Fruit fly (Drosophila melanogaster): ENCODE measurements around the gene Idgf2.

The Idgf2 gene

dm6 chr2L:16437945-16438344 lies 9.2 kb upstream of the Idgf2 start (continued):
- no peak for TF ChIP-seq CG31365 (tag; optimal IDR thresholded peaks at IDR 0.05)
- peak; percentile 53 for TF ChIP-seq gem (tag; optimal IDR thresholded peaks at IDR 0.05)
- peak; percentile 39 for TF ChIP-seq dmrt11E (tag; optimal IDR thresholded peaks at IDR 0.05)
- TF ChIP-seq CG11398 (GFP tag; optimal IDR thresholded peaks at IDR 0.05): no peak
- 0 out of 2 replicates have a peak, but pooled peaks have one; percentile 18 for TF ChIP-seq CG31441 (GFP tag; IDR thresholded peaks at IDR 0.05)
- TF ChIP-seq phol (tag; optimal IDR thresholded peaks at IDR 0.05): peak; percentile 14
- TF ChIP-seq Sox102F (GFP tag; optimal IDR thresholded peaks at IDR 0.05): peak; percentile 18

dm6 chr2L:16442620-16443019 lies 4.5 kb upstream of the Idgf2 start:
- TF ChIP-seq CG8281 (tag; optimal IDR thresholded peaks at IDR 0.05) (peak; percentile 90), lab (GFP tag; optimal IDR thresholded peaks at IDR 0.05) (no peak)

- no peak for TF ChIP-seq Awh (GFP tag; IDR thresholded peaks at IDR 0.05)
- TF ChIP-seq gt (GFP tag; IDR thresholded peaks at IDR 0.05): no peak
- TF ChIP-seq Camta (GFP tag; optimal IDR thresholded peaks at IDR 0.05): no peak
- no peak for TF ChIP-seq az2 (GFP tag; optimal IDR thresholded peaks at IDR 0.05)
- no peak for TF ChIP-seq wor (GFP tag; IDR thresholded peaks at IDR 0.05)
- peak; percentile 46 for TF ChIP-seq sug (tag; optimal IDR thresholded peaks at IDR 0.05)
- TF ChIP-seq CG34376 (GFP tag; optimal IDR thresholded peaks at IDR 0.05): peak; percentile 83
- TF ChIP-seq unc-4 (GFP tag; IDR thresholded peaks at IDR 0.05; ENCODE audit: partially characterized antibody): no peak
- TF ChIP-seq CG5245 (GFP tag; optimal IDR thresholded peaks at IDR 0.05): no peak
- TF ChIP-seq CG10979 (tag; optimal IDR thresholded peaks at IDR 0.05): no peak
- TF ChIP-seq bowl (GFP tag; IDR thresholded peaks at IDR 0.05): no peak
- no peak for TF ChIP-seq unpg (GFP tag; optimal IDR thresholded peaks at IDR 0.05)
- peak; percentile 5 for TF ChIP-seq CG13894 (tag; optimal IDR thresholded peaks at IDR 0.05)
- no peak for TF ChIP-seq her (GFP tag; optimal IDR thresholded peaks at IDR 0.05)
- TF ChIP-seq Med (GFP tag): no peak
These were observed 2.1 kb upstream of the Idgf2 start, which contains the start of gene Idgf1 for dm6 chr2L:16445034-16445433. Gene Idgf1, plus strand, starts transcription at chr2L:16445278.

- TF ChIP-seq CG12071 (GFP tag; optimal IDR thresholded peaks at IDR 0.05): no peak
- TF ChIP-seq knrl (GFP tag; IDR thresholded peaks at IDR 0.05; ENCODE audit: partially characterized antibody): no peak
- TF ChIP-seq chinmo (GFP tag; IDR thresholded peaks at IDR 0.05; ENCODE audit: partially characterized antibody): peak; percentile 79; the same call in 1 of the 4 replicates
- peak; percentile 65 for TF ChIP-seq nom (GFP tag; optimal IDR thresholded peaks at IDR 0.05)
- no peak for TF ChIP-seq Bdp1 (GFP tag; optimal IDR thresholded peaks at IDR 0.05)
- TF ChIP-seq CG3726 (GFP tag; IDR thresholded peaks at IDR 0.05): no peak
- TF ChIP-seq Dfd (GFP tag; optimal IDR thresholded peaks at IDR 0.05): no peak
- TF ChIP-seq crc (GFP tag; optimal IDR thresholded peaks at IDR 0.05): no peak
- no peak for TF ChIP-seq slbo (GFP tag; IDR thresholded peaks at IDR 0.05)
- no peak for TF ChIP-seq CG12391 (tag; optimal IDR thresholded peaks at IDR 0.05)
- TF ChIP-seq Trl (optimal IDR thresholded peaks at IDR 0.05): peak in 1 of 2 experiments; percentile 40
- TF ChIP-seq Trl (GFP tag; optimal IDR thresholded peaks at IDR 0.05): no peak
- TF ChIP-seq CG9437 (GFP tag; optimal IDR thresholded peaks at IDR 0.05): no peak
- TF ChIP-seq fu2 (GFP tag; optimal IDR thresholded peaks at IDR 0.05): no peak
- peak in 1 of 2 experiments; percentile 95 for TF ChIP-seq Pdp1 (GFP tag; optimal IDR thresholded peaks at IDR 0.05)
- TF ChIP-seq CG34376 (GFP tag; optimal IDR thresholded peaks at IDR 0.05): peak; percentile 45
- TF ChIP-seq CG4854 (GFP tag; optimal IDR thresholded peaks at IDR 0.05): no peak
- TF ChIP-seq HLH3B (GFP tag; IDR thresholded peaks at IDR 0.05): no peak
- peak; percentile 28 for TF ChIP-seq sens (GFP tag)
- TF ChIP-seq luna (GFP tag; optimal IDR thresholded peaks at IDR 0.05): no peak
- TF ChIP-seq grn (GFP tag; optimal IDR thresholded peaks at IDR 0.05): peak; percentile 8
- no peak for TF ChIP-seq Ets65A (GFP tag)
- TF ChIP-seq CG12769 (tag; optimal IDR thresholded peaks at IDR 0.05): no peak
- TF ChIP-seq eve (GFP tag; optimal IDR thresholded peaks at IDR 0.05): peak in 1 of 2 experiments; percentile 22
These were observed 814 bp downstream of the Idgf2 start for dm6 chr2L:16447875-16448412.

Measured in whole organism, embryonic.